Fruit fly (Drosophila melanogaster) whole organism, embryonic: ENCODE measurements around the gene CG32700.

Experiments
- B-H2 ChIP-seq: fragments of 200-800 bp; sonication (Bioruptor generic); optimal IDR thresholded peaks from 2 replicates; lab custom pipeline; 2018; ENCODE audit warnings: missing biosample characterization, mild to moderate bottlenecking, missing genetic modification characterization
- CG10462 ChIP-seq: fragments of 200-800 bp; sonication (Bioruptor generic); optimal IDR thresholded peaks from 2 replicates; lab custom pipeline; 2016; ENCODE audit warnings: missing biosample characterization, missing genetic modification characterization
- CG12071 ChIP-seq: fragments of 200-800 bp; sonication (Bioruptor generic); optimal IDR thresholded peaks from 3 replicates; lab custom pipeline; 2018; ENCODE audit warnings: missing biosample characterization, mild to moderate bottlenecking, missing genetic modification characterization
- CG12942 ChIP-seq: fragments of 200-800 bp; sonication (Bioruptor generic); optimal IDR thresholded peaks from 3 replicates; lab custom pipeline; 2016; ENCODE audit warnings: missing biosample characterization, missing genetic modification characterization
- CG13624 ChIP-seq: fragments of 200-800 bp; sonication (Bioruptor generic); optimal IDR thresholded peaks from 2 replicates; lab custom pipeline; 2016; ENCODE audit warnings: missing biosample characterization, missing genetic modification characterization
- CG14050 ChIP-seq: fragments of 200-800 bp; sonication (Bioruptor generic); IDR thresholded peaks from 3 replicates; pipeline ENCODE4 v1.3.6; 2022; ENCODE audit warnings: missing biosample characterization, missing genetic modification characterization
- CG15073 ChIP-seq: fragments of 200-800 bp; sonication (Bioruptor generic); optimal IDR thresholded peaks from 2 replicates; lab custom pipeline; 2016; ENCODE audit warnings: missing biosample characterization, missing genetic modification characterization
- CG17361 ChIP-seq: fragments of 200-800 bp; sonication (Bioruptor generic); IDR thresholded peaks from 3 replicates; pipeline ENCODE4 v1.3.6; 2022; ENCODE audit warnings: missing biosample characterization, missing genetic modification characterization
- CG17829 ChIP-seq: fragments of 200-800 bp; optimal IDR thresholded peaks from 2 replicates; lab custom pipeline; 2019; ENCODE audit warnings: missing biosample characterization, mild to moderate bottlenecking, missing genetic modification characterization, moderate library complexity
- CG1832 ChIP-seq: fragments of 200-800 bp; sonication (Bioruptor generic); optimal IDR thresholded peaks from 2 replicates; lab custom pipeline; 2017; ENCODE audit warnings: missing biosample characterization, mild to moderate bottlenecking, missing genetic modification characterization, inconsistent platforms
- CG4328 ChIP-seq: fragments of 200-800 bp; sonication (Bioruptor generic); optimal IDR thresholded peaks from 3 replicates; lab custom pipeline; 2017; ENCODE audit warnings: missing biosample characterization, missing genetic modification reagents, missing genetic modification characterization
- CG6175 ChIP-seq: fragments of 200-800 bp; sonication (Bioruptor generic); IDR thresholded peaks from 3 replicates; pipeline ENCODE4 v1.3.6; 2022; ENCODE audit warnings: missing biosample characterization, missing genetic modification characterization
- CG6272 ChIP-seq: fragments of 200-800 bp; sonication (Bioruptor generic); IDR thresholded peaks from 2 replicates; pipeline ENCODE4 v1.3.6; 2022; ENCODE audit warnings: missing biosample characterization, missing genetic modification characterization
- CG6689 ChIP-seq: fragments of 200-800 bp; sonication (Bioruptor generic); IDR thresholded peaks from 2 replicates; pipeline ENCODE4 v1.3.6; 2022; ENCODE audit warnings: missing biosample characterization, missing genetic modification characterization
- CG9215 ChIP-seq: fragments of 200-800 bp; sonication (Bioruptor generic); IDR thresholded peaks from 2 replicates; pipeline ENCODE4 v1.3.6; 2022; ENCODE audit warnings: missing biosample characterization, missing genetic modification characterization
- Ets97D ChIP-seq: fragments of 200-800 bp; sonication (Bioruptor generic); optimal IDR thresholded peaks from 3 replicates; lab custom pipeline; 2016; ENCODE audit warnings: missing biosample characterization, missing genetic modification characterization
- GATAe ChIP-seq: fragments of 200-800 bp; sonication (Bioruptor generic); conservative IDR thresholded peaks from 2 replicates; pipeline ENCODE4 v1.3.6; 2022; ENCODE audit warnings: missing biosample characterization, missing genetic modification characterization
- Gsc ChIP-seq: fragments of 200-800 bp; sonication (Bioruptor generic); IDR thresholded peaks from 2 replicates; pipeline ENCODE4 v1.3.6; 2022; ENCODE audit warnings: missing biosample characterization, missing genetic modification characterization
- Hr3 ChIP-seq: fragments of 200-800 bp; sonication (Bioruptor generic); optimal IDR thresholded peaks from 3 replicates; lab custom pipeline; 2016; ENCODE audit warnings: missing biosample characterization, missing genetic modification characterization
- Hr39 ChIP-seq: fragments of >200 bp; optimal IDR thresholded peaks from 2 replicates; lab custom pipeline; 2017
- Lhr ChIP-seq: fragments of 200-800 bp; sonication (Bioruptor generic); optimal IDR thresholded peaks from 3 replicates; lab custom pipeline; 2017; ENCODE audit warnings: mild to moderate bottlenecking, missing biosample characterization, missing genetic modification reagents, missing genetic modification characterization
- MESR4 ChIP-seq: fragments of 200-800 bp; sonication (Bioruptor generic); optimal IDR thresholded peaks from 2 replicates; lab custom pipeline; 2018; ENCODE audit warnings: missing biosample characterization, mild to moderate bottlenecking, missing genetic modification characterization, moderate library complexity
- Max ChIP-seq: fragments of 200-800 bp; sonication (Bioruptor generic); optimal IDR thresholded peaks from 2 replicates; lab custom pipeline; 2016; ENCODE audit warnings: missing biosample characterization, mild to moderate bottlenecking, missing genetic modification characterization
- Mes4 ChIP-seq: fragments of 200-800 bp; sonication (Bioruptor generic); optimal IDR thresholded peaks from 2 replicates; lab custom pipeline; 2016; ENCODE audit warnings: missing biosample characterization, missing genetic modification characterization
- NC2α ChIP-seq: fragments of 200-800 bp; sonication (Bioruptor generic); optimal IDR thresholded peaks from 2 replicates; lab custom pipeline; 2016; ENCODE audit warnings: missing biosample characterization, missing genetic modification characterization
- NFAT ChIP-seq: fragments of 200-800 bp; sonication (Bioruptor generic); IDR thresholded peaks from 2 replicates; pipeline ENCODE4 v1.3.6; 2022; ENCODE audit warnings: missing biosample characterization, missing genetic modification characterization
- Stat92E ChIP-seq, 3 experiments: fragments of >200 bp in 2 of 3; fragments of 200-800 bp in 1 of 3; sonication (Bioruptor generic) in 1 of 3; optimal IDR thresholded peaks; 2 replicates each; lab custom pipeline; 2017 to 2019; ENCODE audit warnings: missing biosample characterization in 3 of 3, missing genetic modification characterization in 3 of 3, mild to moderate bottlenecking in 1 of 3, moderate library complexity in 1 of 3
- Xrp1 ChIP-seq: fragments of 200-800 bp; sonication (Bioruptor generic); IDR thresholded peaks from 2 replicates; pipeline ENCODE4 v1.3.6; 2022; ENCODE audit warnings: missing biosample characterization, missing genetic modification characterization
- ato ChIP-seq: fragments of 200-800 bp; sonication (Bioruptor generic); IDR thresholded peaks from 2 replicates; pipeline ENCODE4 v1.3.6; 2022; ENCODE audit warnings: missing biosample characterization, missing genetic modification characterization; ENCODE audit not compliant: partially characterized antibody
- az2 ChIP-seq: fragments of 200-800 bp; sonication (Bioruptor generic); optimal IDR thresholded peaks from 3 replicates; lab custom pipeline; 2016; ENCODE audit warnings: missing biosample characterization, missing genetic modification characterization
- bbx ChIP-seq: fragments of 200-800 bp; sonication (Bioruptor generic); IDR thresholded peaks from 2 replicates; pipeline ENCODE4 v1.3.6; 2022; ENCODE audit warnings: missing biosample characterization, missing genetic modification characterization; ENCODE audit not compliant: partially characterized antibody
- bcd ChIP-seq: fragments of 200-800 bp; sonication (Bioruptor generic); optimal IDR thresholded peaks from 2 replicates; lab custom pipeline; 2017; ENCODE audit warnings: missing biosample characterization, mild to moderate bottlenecking, missing genetic modification characterization
- disco-r ChIP-seq: fragments of 200-800 bp; sonication (Bioruptor generic); optimal IDR thresholded peaks from 2 replicates; lab custom pipeline; 2016; ENCODE audit warnings: missing biosample characterization, missing genetic modification characterization
- ewg ChIP-seq: fragments of 200-800 bp; sonication (Bioruptor generic); optimal IDR thresholded peaks from 3 replicates; lab custom pipeline; 2017; ENCODE audit warnings: mild to moderate bottlenecking, missing biosample characterization, missing genetic modification reagents, missing genetic modification characterization
- fd3F ChIP-seq: fragments of 200-800 bp; sonication (Bioruptor generic); optimal IDR thresholded peaks from 2 replicates; lab custom pipeline; 2018; ENCODE audit warnings: missing biosample characterization, mild to moderate bottlenecking, missing genetic modification characterization, moderate library complexity
- fd64A ChIP-seq: fragments of 200-800 bp; sonication (Bioruptor generic); optimal IDR thresholded peaks from 3 replicates; lab custom pipeline; 2018; ENCODE audit warnings: missing biosample characterization, mild to moderate bottlenecking, missing genetic modification characterization
- grau ChIP-seq: fragments of 200-800 bp; optimal IDR thresholded peaks from 3 replicates; lab custom pipeline; 2019; ENCODE audit warnings: missing biosample characterization, mild to moderate bottlenecking, missing genetic modification characterization, moderate library complexity
- gsb ChIP-seq: fragments of 200-800 bp; sonication (Bioruptor generic); IDR thresholded peaks from 2 replicates; pipeline ENCODE4 v1.3.6; 2022; ENCODE audit warnings: missing biosample characterization, missing genetic modification characterization
- jing ChIP-seq: fragments of 200-800 bp; sonication (Bioruptor generic); optimal IDR thresholded peaks from 2 replicates; lab custom pipeline; 2018; ENCODE audit warnings: missing biosample characterization, mild to moderate bottlenecking, missing genetic modification characterization
- jumu ChIP-seq: fragments of 200-800 bp; sonication (Bioruptor generic); optimal IDR thresholded peaks from 3 replicates; lab custom pipeline; 2016; ENCODE audit warnings: missing biosample characterization, missing genetic modification characterization
- lmd ChIP-seq: fragments of 200-800 bp; sonication (Bioruptor generic); IDR thresholded peaks from 2 replicates; pipeline ENCODE4 v1.3.6; 2022; ENCODE audit warnings: missing biosample characterization, missing genetic modification characterization
- lov ChIP-seq, 2 experiments: fragments of 200-800 bp in 1 of 2; fragments of >200 bp in 1 of 2; sonication (Bioruptor generic) in 1 of 2; IDR thresholded peaks in 1 of 2; optimal IDR thresholded peaks in 1 of 2; 2 replicates in 1 of 2; 3 replicates in 1 of 2; pipeline versions ENCODE4 v1.3.6 to Lab custom; 2017 to 2022; ENCODE audit warnings: missing biosample characterization in 1 of 2, missing genetic modification characterization in 1 of 2
- nerfin-1 ChIP-seq: fragments of 200-800 bp; sonication (Bioruptor generic); optimal IDR thresholded peaks from 3 replicates; lab custom pipeline; 2019; ENCODE audit warnings: missing biosample characterization, mild to moderate bottlenecking, missing genetic modification characterization, moderate library complexity
- odd ChIP-seq: fragments of 200-800 bp; sonication (Bioruptor generic); optimal IDR thresholded peaks from 2 replicates; lab custom pipeline; 2017; ENCODE audit warnings: missing biosample characterization, mild to moderate bottlenecking, missing genetic modification characterization
- pb ChIP-seq: fragments of 200-800 bp; sonication (Bioruptor generic); optimal IDR thresholded peaks from 3 replicates; lab custom pipeline; 2016; ENCODE audit warnings: missing biosample characterization, missing genetic modification characterization
- salm ChIP-seq: fragments of 200-800 bp; sonication (Bioruptor generic); optimal IDR thresholded peaks from 2 replicates; lab custom pipeline; 2018; ENCODE audit warnings: missing biosample characterization, mild to moderate bottlenecking, missing genetic modification characterization
- sc ChIP-seq, 3 experiments: fragments of >200 bp in 2 of 3; fragments of 200-800 bp in 1 of 3; sonication (Bioruptor generic) in 1 of 3; optimal IDR thresholded peaks; 2 replicates in 2 of 3; 3 replicates in 1 of 3; lab custom pipeline; 2017; ENCODE audit warnings: mild to moderate bottlenecking in 1 of 3, missing biosample characterization in 1 of 3, missing genetic modification characterization in 1 of 3, missing genetic modification reagents in 1 of 3
- sd ChIP-seq: fragments of 200-800 bp; sonication (Bioruptor generic); optimal IDR thresholded peaks from 3 replicates; lab custom pipeline; 2018; ENCODE audit warnings: missing biosample characterization, mild to moderate bottlenecking, missing genetic modification characterization, moderate library complexity
- slbo ChIP-seq: fragments of 200-800 bp; sonication (Bioruptor generic); IDR thresholded peaks from 2 replicates; pipeline ENCODE4 v1.3.6; 2022; ENCODE audit warnings: missing biosample characterization, missing genetic modification characterization
- vfl ChIP-seq: fragments of 200-800 bp; sonication (Bioruptor generic); optimal IDR thresholded peaks from 2 replicates; lab custom pipeline; 2016; ENCODE audit warnings: missing biosample characterization, missing genetic modification characterization
- zen2 ChIP-seq: fragments of 200-800 bp; sonication (Bioruptor generic); IDR thresholded peaks from 3 replicates; pipeline ENCODE4 v1.3.6; 2022; ENCODE audit warnings: missing biosample characterization, missing genetic modification characterization; ENCODE audit not compliant: partially characterized antibody

Gene CG32700

DNA sequence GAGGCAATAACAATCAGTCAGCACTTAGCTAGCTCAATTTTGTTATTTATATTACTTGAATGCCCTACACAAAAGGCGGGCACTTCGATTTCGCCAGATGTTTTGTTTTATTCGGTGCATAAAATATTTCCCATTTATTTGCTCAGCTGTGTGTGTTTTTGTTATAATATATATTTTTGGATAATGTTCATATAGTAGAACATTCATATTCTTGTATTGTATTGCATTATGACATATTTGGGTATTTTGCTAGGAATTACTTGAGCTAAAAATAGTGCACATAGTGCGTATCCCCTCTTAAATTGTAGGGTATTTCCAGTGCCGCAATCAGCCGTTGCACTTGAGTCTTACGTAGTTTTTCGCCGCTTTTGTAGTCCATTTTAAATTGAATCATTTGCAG, 39.3 kb upstream of the CG32700 start (continued):
- TF ChIP-seq CG15073 (no peak), slbo (GFP tag; lab: Robert Waterston, UW) (peak; percentile 33; the same call in 1 of the 2 replicates), Hr3 (GFP tag; lab: Kevin White, UChicago) (peak; percentile 22), Ets97D (GFP tag; lab: Kevin White, UChicago) (no peak), NC2α (GFP tag; lab: Kevin White, UChicago) (no peak), CG17361 (GFP tag; lab: Robert Waterston, UW) (peak; percentile 62), MESR4 (GFP tag; lab: Kevin White, UChicago) (no peak), CG13624 (GFP tag; lab: Kevin White, UChicago) (no peak), salm (no peak), Hr39 (lab: Kevin White, UChicago) (no peak), CG6175 (GFP tag; lab: Robert Waterston, UW) (no peak), Max (GFP tag; lab: Kevin White, UChicago) (no peak), az2 (GFP tag; lab: Kevin White, UChicago) (peak; percentile 36), bcd (GFP tag; lab: Kevin White, UChicago) (peak; percentile 48), bbx (GFP tag; lab: Robert Waterston, UW) (no peak), Mes4 (GFP tag; lab: Kevin White, UChicago) (no peak), jing (no peak), sd (tag; lab: Kevin White, UChicago) (no peak), CG6272 (GFP tag; lab: Robert Waterston, UW) (no peak), vfl (no peak), ato (GFP tag; lab: Robert Waterston, UW) (no peak), jumu (GFP tag; lab: Kevin White, UChicago) (no peak), fd3F (GFP tag; lab: Kevin White, UChicago) (peak; percentile 37), CG12942 (GFP tag; lab: Kevin White, UChicago) (no peak), Xrp1 (GFP tag; lab: Robert Waterston, UW) (peak; percentile 51), Lhr (no peak), CG17829 (tag; lab: Kevin White, UChicago) (peak; percentile 26), pb (GFP tag; lab: Kevin White, UChicago) (no peak), ewg (GFP tag; lab: Kevin White, UChicago) (peak; percentile 26), B-H2 (GFP tag; lab: Kevin White, UChicago) (no peak), NFAT (no peak), lmd (GFP tag; lab: Robert Waterston, UW) (peak; percentile 49), gsb (GFP tag; lab: Robert Waterston, UW) (no peak), CG4328 (no peak), zen2 (no peak), fd64A (GFP tag; lab: Kevin White, UChicago) (no peak), sc (optimal IDR thresholded peaks at IDR 0.05; lab: Kevin White, UChicago) (no peak), sc (GFP tag; optimal IDR thresholded peaks at IDR 0.05; lab: Kevin White, UChicago) (no peak), CG1832 (GFP tag; lab: Kevin White, UChicago) (no peak), grau (tag; lab: Kevin White, UChicago) (peak; percentile 67), nerfin-1 (peak; percentile 12), disco-r (GFP tag; lab: Kevin White, UChicago) (no peak), CG14050 (0 out of 3 replicates have a peak, but pooled peaks have one; percentile 9), CG9215 (GFP tag; lab: Robert Waterston, UW) (no peak; the same call in 1 of the 2 replicates), GATAe (GFP tag; lab: Robert Waterston, UW) (no peak), Gsc (GFP tag; lab: Robert Waterston, UW) (no peak), Stat92E (GFP tag; optimal IDR thresholded peaks at IDR 0.05; lab: Kevin White, UChicago) (no peak), CG6689 (GFP tag; lab: Robert Waterston, UW) (peak; percentile 55), CG10462 (GFP tag; lab: Kevin White, UChicago) (no peak), CG12071 (no peak), odd (GFP tag; lab: Kevin White, UChicago) (peak; percentile 36), lov (optimal IDR thresholded peaks at IDR 0.05; lab: Kevin White, UChicago) (no peak), lov (GFP tag; IDR thresholded peaks at IDR 0.05; lab: Robert Waterston, UW) (no peak)
